Worm (Caenorhabditis elegans): ENCODE results near the gene F55B11.6.

ce11 chrIV:14384194-14384593, 32.8 kb downstream of the F55B11.6 start:
- TF ChIP-seq hnd-1 (tag; optimal IDR thresholded peaks at IDR 0.05): no peak
- TF ChIP-seq ama-1 (optimal IDR thresholded peaks at IDR 0.05): no peak
- no peak for TF ChIP-seq tra-4 (tag; optimal IDR thresholded peaks at IDR 0.05)
- TF ChIP-seq tbx-37 (GFP tag; conservative IDR thresholded peaks at IDR 0.05): no peak
- TF ChIP-seq flt-1 (GFP tag; IDR thresholded peaks at IDR 0.05): no peak
- TF ChIP-seq pes-1 (GFP tag; IDR thresholded peaks at IDR 0.05): no peak
- TF ChIP-seq ceh-13 (GFP tag; optimal IDR thresholded peaks at IDR 0.05): no peak
